Fruit fly (Drosophila melanogaster) whole organism, embryonic: ENCODE results near the gene CG16998.

Experiments
- BEAF-32 ChIP-seq: fragments of 200-800 bp; sonication (Bioruptor generic); optimal IDR thresholded peaks from 3 replicates; lab custom pipeline; 2017; ENCODE audit warnings: missing biosample characterization, missing genetic modification characterization, mild to moderate bottlenecking, moderate library complexity, missing genetic modification reagents
- Bteb2 ChIP-seq: fragments of 200-800 bp; sonication (Bioruptor generic); optimal IDR thresholded peaks from 2 replicates; lab custom pipeline; 2016; ENCODE audit warnings: missing biosample characterization, missing genetic modification characterization
- CG11504 ChIP-seq: fragments of 200-800 bp; sonication (Bioruptor generic); optimal IDR thresholded peaks from 3 replicates; lab custom pipeline; 2019; ENCODE audit warnings: missing biosample characterization, mild to moderate bottlenecking, missing genetic modification characterization, moderate library complexity
- CG11695 ChIP-seq: fragments of 200-800 bp; sonication (Bioruptor generic); IDR thresholded peaks from 3 replicates; pipeline ENCODE4 v1.3.6; 2022; ENCODE audit warnings: missing biosample characterization, missing genetic modification characterization
- CG13287 ChIP-seq: fragments of 200-800 bp; sonication (Bioruptor generic); IDR thresholded peaks from 2 replicates; pipeline ENCODE4 v1.3.6; 2022; ENCODE audit warnings: missing biosample characterization, missing genetic modification characterization; ENCODE audit not compliant: partially characterized antibody
- CG13424 ChIP-seq: fragments of 200-800 bp; sonication (Bioruptor generic); optimal IDR thresholded peaks from 2 replicates; lab custom pipeline; 2019; ENCODE audit warnings: missing biosample characterization, mild to moderate bottlenecking, missing genetic modification characterization, moderate library complexity
- CG13775 ChIP-seq: fragments of 200-800 bp; sonication (Bioruptor generic); optimal IDR thresholded peaks from 3 replicates; lab custom pipeline; 2017; ENCODE audit warnings: missing biosample characterization, mild to moderate bottlenecking, missing genetic modification characterization
- CG14667 ChIP-seq: fragments of 200-800 bp; sonication (Bioruptor generic); IDR thresholded peaks from 2 replicates; pipeline ENCODE4 v1.3.6; 2022; ENCODE audit warnings: missing biosample characterization, missing genetic modification characterization
- CG15514 ChIP-seq: fragments of 200-800 bp; sonication (Bioruptor generic); optimal IDR thresholded peaks from 3 replicates; lab custom pipeline; 2017; ENCODE audit warnings: missing biosample characterization, missing genetic modification characterization, mild to moderate bottlenecking, moderate library complexity, missing genetic modification reagents
- CG15696 ChIP-seq: fragments of 200-800 bp; sonication (Bioruptor generic); optimal IDR thresholded peaks from 2 replicates; lab custom pipeline; 2019; ENCODE audit warnings: missing biosample characterization, mild to moderate bottlenecking, missing genetic modification characterization, moderate library complexity
- CG18619 ChIP-seq: fragments of 200-800 bp; sonication (Bioruptor generic); optimal IDR thresholded peaks from 3 replicates; lab custom pipeline; 2017; ENCODE audit warnings: missing biosample characterization, mild to moderate bottlenecking, missing genetic modification characterization
- CG2129 ChIP-seq: fragments of 200-800 bp; sonication (Bioruptor generic); IDR thresholded peaks from 2 replicates; pipeline ENCODE4 v1.3.6; 2022; ENCODE audit warnings: missing biosample characterization, missing genetic modification characterization; ENCODE audit not compliant: partially characterized antibody
- CG2199 ChIP-seq: fragments of 200-800 bp; sonication (Bioruptor generic); IDR thresholded peaks from 3 replicates; pipeline ENCODE4 v1.3.6; 2022; ENCODE audit warnings: missing biosample characterization, missing genetic modification characterization
- CG2678 ChIP-seq: fragments of 200-800 bp; sonication (Bioruptor generic); optimal IDR thresholded peaks from 3 replicates; lab custom pipeline; 2019; ENCODE audit warnings: missing biosample characterization, mild to moderate bottlenecking, missing genetic modification characterization, moderate library complexity
- CG30020 ChIP-seq: fragments of 200-800 bp; optimal IDR thresholded peaks from 2 replicates; lab custom pipeline; 2019; ENCODE audit warnings: missing biosample characterization, mild to moderate bottlenecking, missing genetic modification characterization, moderate library complexity
- CG30403 ChIP-seq: fragments of 200-800 bp; sonication (Bioruptor generic); optimal IDR thresholded peaks from 3 replicates; lab custom pipeline; 2016; ENCODE audit warnings: missing biosample characterization, missing genetic modification characterization
- CG34224 ChIP-seq: fragments of 200-800 bp; sonication (Bioruptor generic); IDR thresholded peaks from 3 replicates; pipeline ENCODE4 v1.3.6; 2022; ENCODE audit warnings: missing biosample characterization, missing genetic modification characterization; ENCODE audit not compliant: partially characterized antibody
- CG7839 ChIP-seq: fragments of 200-800 bp; sonication (Bioruptor generic); optimal IDR thresholded peaks from 3 replicates; lab custom pipeline; 2018; ENCODE audit warnings: missing biosample characterization, mild to moderate bottlenecking, missing genetic modification characterization, moderate library complexity
- CG9817 ChIP-seq: fragments of 200-800 bp; sonication (Bioruptor generic); optimal IDR thresholded peaks from 2 replicates; lab custom pipeline; 2018; ENCODE audit warnings: missing biosample characterization, mild to moderate bottlenecking, missing genetic modification characterization, moderate library complexity
- Chrac-16 ChIP-seq: fragments of 200-800 bp; sonication (Bioruptor generic); optimal IDR thresholded peaks from 3 replicates; lab custom pipeline; 2016; ENCODE audit warnings: missing biosample characterization, missing genetic modification characterization
- Dbx ChIP-seq: fragments of 200-800 bp; sonication (Bioruptor generic); IDR thresholded peaks from 3 replicates; pipeline ENCODE4 v1.3.6; 2022; ENCODE audit warnings: missing biosample characterization, missing genetic modification characterization
- Dip3 ChIP-seq: fragments of 200-800 bp; sonication (Bioruptor generic); optimal IDR thresholded peaks from 3 replicates; lab custom pipeline; 2016; ENCODE audit warnings: missing biosample characterization, missing genetic modification characterization
- Dll ChIP-seq: fragments of 200-800 bp; sonication (Bioruptor generic); IDR thresholded peaks from 4 replicates; pipeline ENCODE4 v1.3.6; 2022; ENCODE audit warnings: missing biosample characterization, missing genetic modification characterization; ENCODE audit not compliant: partially characterized antibody
- Fer1 ChIP-seq: fragments of 200-800 bp; sonication (Bioruptor generic); optimal IDR thresholded peaks from 2 replicates; lab custom pipeline; 2017; ENCODE audit warnings: missing biosample characterization, mild to moderate bottlenecking, missing genetic modification characterization
- Jarid2 ChIP-seq: fragments of 200-800 bp; sonication (Bioruptor generic); optimal IDR thresholded peaks from 3 replicates; lab custom pipeline; 2017; ENCODE audit warnings: mild to moderate bottlenecking, missing biosample characterization, missing genetic modification reagents, missing genetic modification characterization
- MESR4 ChIP-seq: fragments of 200-800 bp; sonication (Bioruptor generic); optimal IDR thresholded peaks from 2 replicates; lab custom pipeline; 2018; ENCODE audit warnings: missing biosample characterization, mild to moderate bottlenecking, missing genetic modification characterization, moderate library complexity
- Myb ChIP-seq: fragments of 200-800 bp; sonication (Bioruptor generic); optimal IDR thresholded peaks from 2 replicates; lab custom pipeline; 2016; ENCODE audit warnings: missing biosample characterization, missing genetic modification characterization
- NfI ChIP-seq: fragments of 200-800 bp; sonication (Bioruptor generic); optimal IDR thresholded peaks from 3 replicates; lab custom pipeline; 2018; ENCODE audit warnings: missing biosample characterization, mild to moderate bottlenecking, missing genetic modification characterization, moderate library complexity
- Sox100B ChIP-seq: fragments of 200-800 bp; sonication (Bioruptor generic); optimal IDR thresholded peaks from 3 replicates; lab custom pipeline; 2018; ENCODE audit warnings: missing biosample characterization, mild to moderate bottlenecking, missing genetic modification characterization
- Sry-δ ChIP-seq: fragments of 200-800 bp; sonication (Bioruptor generic); optimal IDR thresholded peaks from 2 replicates; lab custom pipeline; 2016; ENCODE audit warnings: missing biosample characterization, missing genetic modification characterization
- Stat92E ChIP-seq, 3 experiments: fragments of >200 bp in 2 of 3; fragments of 200-800 bp in 1 of 3; sonication (Bioruptor generic) in 1 of 3; optimal IDR thresholded peaks; 2 replicates each; lab custom pipeline; 2017 to 2019; ENCODE audit warnings: missing biosample characterization in 3 of 3, missing genetic modification characterization in 3 of 3, mild to moderate bottlenecking in 1 of 3, moderate library complexity in 1 of 3
- amos ChIP-seq: fragments of 200-800 bp; sonication (Bioruptor generic); IDR thresholded peaks from 2 replicates; pipeline ENCODE4 v1.3.6; 2022; ENCODE audit warnings: missing biosample characterization, missing genetic modification characterization; ENCODE audit not compliant: partially characterized antibody
- bigmax ChIP-seq: fragments of 200-800 bp; sonication (Bioruptor generic); optimal IDR thresholded peaks from 2 replicates; lab custom pipeline; 2018; ENCODE audit warnings: missing biosample characterization, mild to moderate bottlenecking, missing genetic modification characterization
- dm ChIP-seq: fragments of 200-800 bp; sonication (Bioruptor generic); optimal IDR thresholded peaks from 3 replicates; lab custom pipeline; 2016; ENCODE audit warnings: missing biosample characterization, missing genetic modification characterization
- exex ChIP-seq: fragments of 200-800 bp; sonication (Bioruptor generic); optimal IDR thresholded peaks from 4 replicates; lab custom pipeline; 2018; ENCODE audit warnings: missing biosample characterization, mild to moderate bottlenecking, missing genetic modification characterization, moderate library complexity
- gcm2 ChIP-seq: fragments of 200-800 bp; sonication (Bioruptor generic); optimal IDR thresholded peaks from 2 replicates; lab custom pipeline; 2016; ENCODE audit warnings: missing biosample characterization, missing genetic modification characterization
- gfzf ChIP-seq: fragments of 200-800 bp; sonication (Bioruptor generic); optimal IDR thresholded peaks from 2 replicates; lab custom pipeline; 2016; ENCODE audit warnings: missing biosample characterization, mild to moderate bottlenecking, missing genetic modification characterization, moderate library complexity
- ind ChIP-seq: fragments of 200-800 bp; sonication (Bioruptor generic); optimal IDR thresholded peaks from 3 replicates; lab custom pipeline; 2016; ENCODE audit warnings: missing biosample characterization, missing genetic modification characterization
- nerfin-1 ChIP-seq: fragments of 200-800 bp; sonication (Bioruptor generic); optimal IDR thresholded peaks from 3 replicates; lab custom pipeline; 2019; ENCODE audit warnings: missing biosample characterization, mild to moderate bottlenecking, missing genetic modification characterization, moderate library complexity
- nerfin-2 ChIP-seq: fragments of 200-800 bp; sonication (Bioruptor generic); IDR thresholded peaks from 2 replicates; pipeline ENCODE4 v1.3.6; 2022; ENCODE audit warnings: missing biosample characterization, missing genetic modification characterization; ENCODE audit not compliant: partially characterized antibody
- nom ChIP-seq: fragments of 200-800 bp; sonication (Bioruptor generic); optimal IDR thresholded peaks from 2 replicates; lab custom pipeline; 2017; ENCODE audit warnings: missing biosample characterization, missing genetic modification characterization, mild to moderate bottlenecking, moderate library complexity, missing genetic modification reagents
- org-1 ChIP-seq: fragments of 200-800 bp; sonication (Bioruptor generic); optimal IDR thresholded peaks from 2 replicates; lab custom pipeline; 2017; ENCODE audit warnings: missing biosample characterization, missing genetic modification characterization
- schlank ChIP-seq: fragments of 200-800 bp; sonication (Bioruptor generic); optimal IDR thresholded peaks from 2 replicates; lab custom pipeline; 2018; ENCODE audit warnings: missing biosample characterization, mild to moderate bottlenecking, missing genetic modification characterization
- slou ChIP-seq: fragments of 200-800 bp; sonication (Bioruptor generic); optimal IDR thresholded peaks from 3 replicates; lab custom pipeline; 2016; ENCODE audit warnings: missing biosample characterization, missing genetic modification characterization
- sna ChIP-seq: fragments of 200-800 bp; sonication (Bioruptor generic); IDR thresholded peaks from 2 replicates; pipeline ENCODE4 v1.3.6; 2022; ENCODE audit warnings: missing biosample characterization, missing genetic modification characterization; ENCODE audit not compliant: partially characterized antibody
- sob ChIP-seq: fragments of 200-800 bp; sonication (Bioruptor generic); IDR thresholded peaks from 2 replicates; pipeline ENCODE4 v1.3.6; 2022; ENCODE audit warnings: missing biosample characterization, missing genetic modification characterization
- unc-4 ChIP-seq: fragments of 200-800 bp; sonication (Bioruptor generic); IDR thresholded peaks from 2 replicates; pipeline ENCODE4 v1.3.6; 2022; ENCODE audit warnings: missing biosample characterization, missing genetic modification characterization; ENCODE audit not compliant: partially characterized antibody

Gene CG16998

DNA sequence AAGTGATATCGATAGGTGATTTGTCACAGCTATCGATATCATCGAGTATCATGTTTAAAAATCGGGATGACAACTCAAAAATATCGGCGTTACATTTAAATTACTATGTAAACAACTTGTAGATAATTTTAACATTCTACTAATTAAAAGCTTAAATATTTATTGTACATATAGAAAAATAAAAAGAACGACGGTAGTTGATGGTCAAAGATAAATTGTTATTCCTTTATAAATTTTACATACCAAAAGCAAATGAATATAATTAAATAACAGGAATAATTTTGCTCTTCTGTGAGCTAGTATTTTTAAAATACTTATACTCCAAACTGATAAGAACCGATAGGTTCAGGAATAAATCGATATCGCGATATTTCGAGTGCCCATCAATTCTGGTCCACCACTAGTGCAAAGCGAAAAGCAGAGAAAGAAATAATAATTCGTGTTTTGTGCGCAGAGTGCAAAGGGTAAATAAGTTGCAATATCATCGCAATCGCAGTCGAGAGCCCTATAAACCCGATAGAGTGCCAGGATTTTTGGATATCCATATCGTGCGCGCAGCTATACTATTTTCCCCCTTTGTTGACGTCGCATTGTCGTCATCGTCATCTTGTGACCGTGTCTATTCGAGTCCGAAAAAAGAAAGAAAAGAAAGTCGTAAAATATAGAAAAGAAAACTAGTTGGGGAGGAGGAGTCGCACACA lies 11.1 kb downstream of the CG16998 start, which contains the start of gene lqf (continued):
- peak; percentile 60 for TF ChIP-seq CG9817
- TF ChIP-seq Myb (GFP tag; lab: Kevin White, UChicago): peak; percentile 62
- TF ChIP-seq nom (GFP tag; lab: Kevin White, UChicago): peak; percentile 7
- TF ChIP-seq Dbx: no peak
- TF ChIP-seq Chrac-16: no peak
- peak; percentile 86 for TF ChIP-seq amos (GFP tag; lab: Robert Waterston, UW)
- peak; percentile 42 for TF ChIP-seq CG30020 (tag; lab: Kevin White, UChicago)
- peak; percentile 92 for TF ChIP-seq BEAF-32 (GFP tag; lab: Kevin White, UChicago)
- peak; percentile 22 for TF ChIP-seq slou
- no peak for TF ChIP-seq Fer1 (GFP tag; lab: Kevin White, UChicago)
- peak; percentile 6 for TF ChIP-seq ind
- TF ChIP-seq CG30403 (GFP tag; lab: Kevin White, UChicago): peak; percentile 61
- TF ChIP-seq nerfin-1: peak; percentile 2
- TF ChIP-seq CG18619 (GFP tag; lab: Kevin White, UChicago): peak; percentile 5
- peak; percentile 73 for TF ChIP-seq nerfin-2 (GFP tag; lab: Robert Waterston, UW)
- peak; percentile 66 for TF ChIP-seq CG2129 (GFP tag; lab: Robert Waterston, UW)
- TF ChIP-seq CG11504 (tag; lab: Kevin White, UChicago): peak; percentile 37
- TF ChIP-seq NfI (GFP tag; lab: Kevin White, UChicago): peak; percentile 11
- TF ChIP-seq dm (GFP tag; lab: Kevin White, UChicago): no peak
- peak; percentile 3 for TF ChIP-seq Bteb2
- peak; percentile 75 for TF ChIP-seq CG15514 (GFP tag; lab: Kevin White, UChicago)
- no peak for TF ChIP-seq gcm2
- TF ChIP-seq bigmax (GFP tag; lab: Kevin White, UChicago): no peak
- peak; percentile 83 for TF ChIP-seq sna (GFP tag; lab: Robert Waterston, UW)
- TF ChIP-seq Stat92E (GFP tag; optimal IDR thresholded peaks at IDR 0.05; lab: Kevin White, UChicago): peak in 1 of 3 experiments; percentile 3
- TF ChIP-seq CG11695 (GFP tag; lab: Robert Waterston, UW): 0 out of 3 replicates have a peak, but pooled peaks have one; percentile 19
- TF ChIP-seq Jarid2: peak; percentile 71
- no peak for TF ChIP-seq CG14667 (GFP tag; lab: Robert Waterston, UW)
- TF ChIP-seq Dip3 (GFP tag; lab: Kevin White, UChicago): no peak
- TF ChIP-seq gfzf (GFP tag; lab: Kevin White, UChicago): peak; percentile 15
- TF ChIP-seq CG15696 (tag; lab: Kevin White, UChicago): peak; percentile 34
- peak; percentile 9 for TF ChIP-seq Sox100B
- TF ChIP-seq exex (tag; lab: Kevin White, UChicago): no peak
- no peak for TF ChIP-seq CG2199 (GFP tag; lab: Robert Waterston, UW)
- 0 out of 2 replicates have a peak, but pooled peaks have one; percentile 23 for TF ChIP-seq sob (GFP tag; lab: Robert Waterston, UW)
- peak; percentile 78 for TF ChIP-seq unc-4 (GFP tag; lab: Robert Waterston, UW)
- TF ChIP-seq CG13287 (GFP tag; lab: Robert Waterston, UW): peak; percentile 83
- TF ChIP-seq CG13775 (GFP tag; lab: Kevin White, UChicago): peak; percentile 20
- TF ChIP-seq schlank (tag; lab: Kevin White, UChicago): no peak
- TF ChIP-seq CG34224 (GFP tag; lab: Robert Waterston, UW): peak; percentile 68; the same call in 2 of the 3 replicates
- peak; percentile 34 for TF ChIP-seq CG2678
- peak; percentile 92 for TF ChIP-seq Dll
- peak; percentile 91 for TF ChIP-seq MESR4 (GFP tag; lab: Kevin White, UChicago)
- peak; percentile 85 for TF ChIP-seq Sry-δ (GFP tag; lab: Kevin White, UChicago)
- no peak for TF ChIP-seq org-1 (GFP tag; lab: Kevin White, UChicago)
- peak; percentile 38 for TF ChIP-seq CG13424
- TF ChIP-seq CG7839 (tag; lab: Kevin White, UChicago): peak; percentile 1
